Worm (Caenorhabditis elegans): Measurements from ENCODE around the gene unc-31.

unc-31 gene

ce11 chrIV:12796811-12797210 lies 23.1 kb downstream of the unc-31 start (continued):
- TF ChIP-seq nhr-120 (GFP tag; IDR thresholded peaks at IDR 0.05) = no peak
- no peak for TF ChIP-seq gei-17 (GFP tag; optimal IDR thresholded peaks at IDR 0.05)

- no peak for TF ChIP-seq rcor-1 (GFP tag; IDR thresholded peaks at IDR 0.05)
- TF ChIP-seq egl-44 (GFP tag; IDR thresholded peaks at IDR 0.05) = no peak
- TF ChIP-seq B0336.3 (GFP tag; IDR thresholded peaks at IDR 0.05) = no peak
- TF ChIP-seq attf-6 (GFP tag; IDR thresholded peaks at IDR 0.05) = 0 out of 2 replicates have a peak, but pooled peaks have one; percentile 10
- TF ChIP-seq snpc-1.3 (tag; optimal IDR thresholded peaks at IDR 0.05; ENCODE audit: insufficient read depth) = peak; percentile 35
- TF ChIP-seq lin-54 (GFP tag; optimal IDR thresholded peaks at IDR 0.05) = peak; percentile 4
- no peak for TF ChIP-seq snpc-4 (GFP tag; optimal IDR thresholded peaks at IDR 0.05)
- peak in 1 of 4 experiments; percentile 62 for TF ChIP-seq snpc-4 (tag; optimal IDR thresholded peaks at IDR 0.05)
- peak; percentile 42; the same call in 1 of the 2 replicates for TF ChIP-seq D2030.7 (GFP tag; IDR thresholded peaks at IDR 0.05)
- no peak for TF ChIP-seq F57A8.1 (GFP tag; optimal IDR thresholded peaks at IDR 0.05)
- TF ChIP-seq nfyb-1 (GFP tag; IDR thresholded peaks at IDR 0.05) = no peak
- TF ChIP-seq F33H1.4 (GFP tag; IDR thresholded peaks at IDR 0.05) = peak; percentile 85
- no peak for TF ChIP-seq lin-40 (tag; optimal IDR thresholded peaks at IDR 0.05)
- TF ChIP-seq dpl-1 (GFP tag; optimal IDR thresholded peaks at IDR 0.05) = no peak
- TF ChIP-seq xnd-1 (tag; optimal IDR thresholded peaks at IDR 0.05) = peak; percentile 85
- peak; percentile 88 for TF ChIP-seq lsl-1 (GFP tag; optimal IDR thresholded peaks at IDR 0.05)
- peak; percentile 90 for TF ChIP-seq madf-6 (GFP tag; IDR thresholded peaks at IDR 0.05)
- peak; percentile 52 for TF ChIP-seq madf-8 (GFP tag; conservative IDR thresholded peaks at IDR 0.05)
- TF ChIP-seq B0035.1 (tag; optimal IDR thresholded peaks at IDR 0.05) = no peak
- TF ChIP-seq snpc-3.4 (tag; optimal IDR thresholded peaks at IDR 0.05) = peak; percentile 5
- TF ChIP-seq ztf-25 (GFP tag; IDR thresholded peaks at IDR 0.05) = no peak
- no peak for TF ChIP-seq let-607 (tag; optimal IDR thresholded peaks at IDR 0.05)
- peak; percentile 34; the same call in 1 of the 2 replicates for TF ChIP-seq dox-1 (GFP tag; IDR thresholded peaks at IDR 0.05)
- TF ChIP-seq ztf-26 (tag; optimal IDR thresholded peaks at IDR 0.05) = no peak
- TF ChIP-seq efl-1 (GFP tag; optimal IDR thresholded peaks at IDR 0.05) = peak; percentile 53
Observed at ce11 chrIV:12805595-12805994, 31.9 kb downstream of the unc-31 start, which contains the start of gene F07C6.4. F07C6.4 (plus strand) TSS chrIV:12805924.

- TF ChIP-seq nfya-1 (tag; optimal IDR thresholded peaks at IDR 0.05; ENCODE audit: borderline replicate concordance, insufficient read depth) (no peak), hlh-12 (tag; optimal IDR thresholded peaks at IDR 0.05) (no peak), B0336.3 (GFP tag; IDR thresholded peaks at IDR 0.05) (no peak), nhr-120 (GFP tag; IDR thresholded peaks at IDR 0.05) (no peak), ztf-22 (GFP tag; optimal IDR thresholded peaks at IDR 0.05) (no peak), lir-1 (GFP tag; conservative IDR thresholded peaks at IDR 0.05) (no peak), atf-7 (tag; optimal IDR thresholded peaks at IDR 0.05) (no peak), D2030.7 (GFP tag; IDR thresholded peaks at IDR 0.05) (no peak), athp-1 (tag; optimal IDR thresholded peaks at IDR 0.05) (no peak), gei-17 (GFP tag; optimal IDR thresholded peaks at IDR 0.05) (no peak), ekl-4 (GFP tag; IDR thresholded peaks at IDR 0.05) (no peak), nhr-179 (tag; optimal IDR thresholded peaks at IDR 0.05) (no peak), F37B4.10 (GFP tag; IDR thresholded peaks at IDR 0.05) (no peak)
Observed at ce11 chrIV:12811554-12811953, 37.9 kb downstream of the unc-31 start.

Data from whole organism, young adult.